Fruit fly (Drosophila melanogaster): Measurements from ENCODE around the gene sisA.

- TF ChIP-seq CG14655 (GFP tag; optimal IDR thresholded peaks at IDR 0.05) (no peak), gl (tag; optimal IDR thresholded peaks at IDR 0.05) (no peak), CG15710 (tag; optimal IDR thresholded peaks at IDR 0.05) (no peak), CG13204 (GFP tag; optimal IDR thresholded peaks at IDR 0.05) (no peak), CG17806 (tag; optimal IDR thresholded peaks at IDR 0.05) (no peak), fd96Ca (GFP tag; IDR thresholded peaks at IDR 0.05) (no peak), CG12605 (GFP tag; IDR thresholded peaks at IDR 0.05) (no peak)
These were observed 34.5 kb upstream of the sisA start for dm6 chrX:11356648-11357047.

Measured in whole organism, pupa.